Fruit fly (Drosophila melanogaster): ENCODE results near the gene t.

DNA sequence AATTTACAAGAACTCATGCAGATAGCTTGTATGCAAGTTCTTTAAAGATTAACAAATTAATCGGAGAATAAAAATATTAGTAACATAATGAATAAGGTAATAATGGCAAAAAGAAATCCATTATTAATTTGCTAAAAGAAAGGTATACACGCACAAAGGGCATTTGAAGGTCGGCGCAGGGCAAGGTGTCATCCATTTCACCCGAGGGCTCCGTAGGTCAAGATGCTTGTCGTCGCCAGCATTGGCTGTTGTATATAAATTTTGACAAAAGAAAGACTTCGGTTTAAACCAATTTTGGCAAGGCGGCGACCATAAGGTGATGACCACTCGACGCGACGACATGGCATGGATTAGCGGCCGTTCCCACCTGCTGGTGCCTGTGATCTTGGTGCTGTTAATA lies 2.1 kb upstream of the t start, which contains the start of gene CG15370:
- no peak for TF ChIP-seq ken (GFP tag; IDR thresholded peaks at IDR 0.05)
- TF ChIP-seq bsh (GFP tag; optimal IDR thresholded peaks at IDR 0.05), result no peak
- no peak for TF ChIP-seq Chrac-16 (GFP tag; optimal IDR thresholded peaks at IDR 0.05)
- TF ChIP-seq CG10274 (GFP tag; optimal IDR thresholded peaks at IDR 0.05), result no peak
- TF ChIP-seq CG8765 (GFP tag; IDR thresholded peaks at IDR 0.05), result no peak
- TF ChIP-seq ERR (GFP tag; optimal IDR thresholded peaks at IDR 0.05), result no peak
- TF ChIP-seq Optix (GFP tag; IDR thresholded peaks at IDR 0.05), result no peak

All from whole organism, embryonic.